Worm (Caenorhabditis elegans): ENCODE measurements around the gene srt-40.

srt-40 gene

ce11 chrV:2200402-2200801, 5.7 kb downstream of the srt-40 start:
- TF ChIP-seq mdl-1 (tag; optimal IDR thresholded peaks at IDR 0.05) (no peak), nhr-25 (tag; optimal IDR thresholded peaks at IDR 0.05) (no peak), elt-1 (tag; optimal IDR thresholded peaks at IDR 0.05) (no peak), nhr-237 (tag; optimal IDR thresholded peaks at IDR 0.05) (no peak), gmeb-1 (tag; optimal IDR thresholded peaks at IDR 0.05) (no peak), mab-5 (tag; optimal IDR thresholded peaks at IDR 0.05) (no peak), ztf-4 (tag; optimal IDR thresholded peaks at IDR 0.05) (no peak), lin-13 (GFP tag; optimal IDR thresholded peaks at IDR 0.05) (no peak), lsy-2 (tag; optimal IDR thresholded peaks at IDR 0.05) (no peak), dmd-4 (tag; optimal IDR thresholded peaks at IDR 0.05) (no peak), nhr-23 (tag; optimal IDR thresholded peaks at IDR 0.05) (no peak), unc-55 (GFP tag; optimal IDR thresholded peaks at IDR 0.05) (no peak), sem-4 (tag; optimal IDR thresholded peaks at IDR 0.05) (no peak), skn-1 (tag; optimal IDR thresholded peaks at IDR 0.05) (no peak), ceh-82 (tag; optimal IDR thresholded peaks at IDR 0.05) (no peak), sma-9 (GFP tag; optimal IDR thresholded peaks at IDR 0.05) (no peak), sma-9 (tag; optimal IDR thresholded peaks at IDR 0.05) (no peak), nhr-11 (tag; optimal IDR thresholded peaks at IDR 0.05) (no peak), ZK546.5 (tag; optimal IDR thresholded peaks at IDR 0.05) (no peak)

ce11 chrV:2199594-2199993, 6.5 kb downstream of the srt-40 start:
- TF ChIP-seq elt-1 (tag; optimal IDR thresholded peaks at IDR 0.05) (no peak), nhr-11 (tag; optimal IDR thresholded peaks at IDR 0.05) (no peak), nhr-129 (tag; optimal IDR thresholded peaks at IDR 0.05) (no peak)

- TF ChIP-seq sma-9 (GFP tag; optimal IDR thresholded peaks at IDR 0.05) (peak; percentile 32), sma-9 (tag; optimal IDR thresholded peaks at IDR 0.05) (no peak), mab-5 (tag; optimal IDR thresholded peaks at IDR 0.05) (no peak), fos-1 (tag; optimal IDR thresholded peaks at IDR 0.05) (peak; percentile 15), crh-2 (tag; optimal IDR thresholded peaks at IDR 0.05) (peak; percentile 13), gmeb-1 (tag; optimal IDR thresholded peaks at IDR 0.05) (peak; percentile 43)
Measured at ce11 chrV:2192117-2192516, 14.0 kb downstream of the srt-40 start, which contains the start of gene nhr-13. Gene nhr-13, plus strand, starts transcription at chrV:2192485.

- TF ChIP-seq ztf-11 (tag; optimal IDR thresholded peaks at IDR 0.05) (no peak), fos-1 (tag; optimal IDR thresholded peaks at IDR 0.05) (no peak), ZK546.5 (tag; optimal IDR thresholded peaks at IDR 0.05) (no peak), nhr-6 (tag; optimal IDR thresholded peaks at IDR 0.05) (no peak), dmd-4 (tag; optimal IDR thresholded peaks at IDR 0.05) (no peak)
Measured at ce11 chrV:2191122-2191521, 15.0 kb downstream of the srt-40 start, which contains the start of gene srbc-42. Gene srbc-42, minus strand, starts transcription at chrV:2191222.

ce11 chrV:2190383-2190782, 15.7 kb downstream of the srt-40 start:
- no peak for TF ChIP-seq lin-13 (GFP tag; optimal IDR thresholded peaks at IDR 0.05)
- TF ChIP-seq sma-3 (GFP tag; optimal IDR thresholded peaks at IDR 0.05) = no peak

ce11 chrV:2187864-2188345, 18.2 kb downstream of the srt-40 start, which contains the start of gene Y5H2B.3:
Gene Y5H2B.3, plus strand, starts transcription at chrV:2188295.
- TF ChIP-seq F13H6.1 (tag; optimal IDR thresholded peaks at IDR 0.05) (no peak), nhr-11 (tag; optimal IDR thresholded peaks at IDR 0.05) (no peak), fos-1 (tag; optimal IDR thresholded peaks at IDR 0.05) (no peak), ztf-1 (GFP tag; conservative IDR thresholded peaks at IDR 0.05) (no peak), Y55F3AM.14 (GFP tag; optimal IDR thresholded peaks at IDR 0.05) (no peak), nhr-23 (tag; optimal IDR thresholded peaks at IDR 0.05) (no peak), gmeb-1 (tag; optimal IDR thresholded peaks at IDR 0.05) (no peak), nhr-25 (tag; optimal IDR thresholded peaks at IDR 0.05) (no peak), lin-11 (tag; optimal IDR thresholded peaks at IDR 0.05) (no peak), ama-1 (optimal IDR thresholded peaks at IDR 0.05) (no peak), lsy-2 (tag; optimal IDR thresholded peaks at IDR 0.05) (no peak), alr-1 (tag; optimal IDR thresholded peaks at IDR 0.05) (no peak), nhr-21 (tag; optimal IDR thresholded peaks at IDR 0.05) (no peak), unc-55 (GFP tag; optimal IDR thresholded peaks at IDR 0.05) (no peak), elt-3 (tag; optimal IDR thresholded peaks at IDR 0.05) (no peak), lin-13 (GFP tag; optimal IDR thresholded peaks at IDR 0.05) (no peak), ceh-82 (tag; optimal IDR thresholded peaks at IDR 0.05) (no peak)
